Fruit fly (Drosophila melanogaster) whole organism, larva: ENCODE measurements around the gene atl.
A peak's percentile ranks its signal among the peaks of the same experiment; 100 is the strongest.

Source experiments
- noc ChIP-seq: fragments of 200-800 bp; sonication (Bioruptor generic); optimal IDR thresholded peaks from 3 replicates; lab custom pipeline; 2019; ENCODE audit warnings: missing biosample characterization, mild to moderate bottlenecking, missing genetic modification characterization, moderate library complexity

Gene atl

DNA sequence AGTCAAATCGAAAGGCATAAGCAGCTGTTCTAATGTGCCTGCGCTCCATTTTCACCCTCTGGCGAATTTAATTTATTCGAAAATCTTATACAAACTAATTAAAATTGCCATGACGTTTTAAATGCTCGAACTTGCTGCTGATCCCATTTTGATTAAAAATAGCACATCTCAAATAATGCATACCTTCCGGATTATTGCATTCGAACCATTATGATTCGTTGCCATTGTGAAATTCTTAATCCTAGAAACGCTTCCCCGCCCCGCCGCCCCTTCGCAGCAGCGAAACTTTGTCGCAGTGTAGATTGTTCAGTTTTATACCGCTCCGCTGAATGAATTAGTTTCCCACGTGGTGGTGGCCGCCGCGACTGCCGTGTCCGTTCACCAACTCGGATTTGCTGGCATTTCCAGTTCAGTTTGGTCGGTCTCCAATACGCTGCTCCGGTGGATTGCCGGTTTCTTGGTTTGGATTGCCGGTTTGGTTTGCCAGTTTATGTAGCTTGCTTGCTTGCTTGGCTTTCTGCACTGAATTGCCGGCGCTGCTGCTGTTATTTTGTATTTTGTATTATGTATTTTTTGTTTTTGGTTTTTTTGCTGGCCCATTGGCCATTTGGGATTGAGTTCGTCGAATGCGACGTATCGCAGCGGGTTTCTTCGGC lies 26.8 kb upstream of the atl start:
- TF ChIP-seq noc (tag; lab: Kevin White, UChicago): no peak

- TF ChIP-seq noc (tag; lab: Kevin White, UChicago): no peak
Measured at dm6 chr3R:24601069-24601468, 24.4 kb upstream of the atl start.

- TF ChIP-seq noc (tag; lab: Kevin White, UChicago): no peak
Measured at dm6 chr3R:24603399-24604131, 21.9 kb upstream of the atl start.

dm6 chr3R:24604165-24604564 lies 21.3 kb upstream of the atl start:
- TF ChIP-seq noc (tag; lab: Kevin White, UChicago): no peak

DNA sequence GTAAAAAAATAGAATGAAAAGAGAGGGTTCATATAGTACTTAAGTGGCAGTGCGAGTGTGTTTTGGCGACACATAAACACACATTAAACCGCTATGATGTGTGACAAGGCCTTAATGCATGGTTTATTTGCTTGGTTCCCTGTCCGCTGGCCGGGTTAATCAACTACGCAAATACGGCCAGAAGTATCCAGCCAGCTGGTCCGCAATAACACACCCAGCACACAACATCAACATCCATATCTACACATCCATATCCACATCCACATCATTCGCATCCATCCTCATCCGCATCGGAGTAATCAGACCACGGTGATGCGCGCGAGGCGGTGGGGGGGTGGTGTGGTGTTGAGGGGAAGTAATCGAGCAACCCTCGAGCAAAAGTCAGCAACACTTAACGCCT lies 18.6 kb upstream of the atl start:
- no peak for TF ChIP-seq noc (tag; lab: Kevin White, UChicago)

DNA sequence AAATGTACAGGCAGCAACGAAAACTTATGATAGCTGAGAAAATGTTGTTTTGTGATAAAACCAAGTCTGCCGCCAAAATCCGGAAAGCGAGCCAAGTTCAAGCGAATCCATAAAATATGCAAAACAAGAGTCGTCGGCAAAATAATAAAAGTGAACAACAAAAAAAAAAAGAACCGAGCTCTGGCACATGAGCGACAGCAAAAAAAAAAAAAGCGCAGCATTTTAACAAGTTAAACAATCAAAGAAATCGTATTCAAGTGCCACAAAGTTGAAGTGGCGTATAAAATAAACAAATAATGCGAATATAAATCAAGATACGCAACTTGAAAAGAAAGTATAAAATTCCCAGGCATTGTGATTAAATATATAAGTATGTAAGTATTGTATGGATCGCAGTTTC lies 17.2 kb upstream of the atl start:
- no peak for TF ChIP-seq noc (tag; lab: Kevin White, UChicago)

DNA sequence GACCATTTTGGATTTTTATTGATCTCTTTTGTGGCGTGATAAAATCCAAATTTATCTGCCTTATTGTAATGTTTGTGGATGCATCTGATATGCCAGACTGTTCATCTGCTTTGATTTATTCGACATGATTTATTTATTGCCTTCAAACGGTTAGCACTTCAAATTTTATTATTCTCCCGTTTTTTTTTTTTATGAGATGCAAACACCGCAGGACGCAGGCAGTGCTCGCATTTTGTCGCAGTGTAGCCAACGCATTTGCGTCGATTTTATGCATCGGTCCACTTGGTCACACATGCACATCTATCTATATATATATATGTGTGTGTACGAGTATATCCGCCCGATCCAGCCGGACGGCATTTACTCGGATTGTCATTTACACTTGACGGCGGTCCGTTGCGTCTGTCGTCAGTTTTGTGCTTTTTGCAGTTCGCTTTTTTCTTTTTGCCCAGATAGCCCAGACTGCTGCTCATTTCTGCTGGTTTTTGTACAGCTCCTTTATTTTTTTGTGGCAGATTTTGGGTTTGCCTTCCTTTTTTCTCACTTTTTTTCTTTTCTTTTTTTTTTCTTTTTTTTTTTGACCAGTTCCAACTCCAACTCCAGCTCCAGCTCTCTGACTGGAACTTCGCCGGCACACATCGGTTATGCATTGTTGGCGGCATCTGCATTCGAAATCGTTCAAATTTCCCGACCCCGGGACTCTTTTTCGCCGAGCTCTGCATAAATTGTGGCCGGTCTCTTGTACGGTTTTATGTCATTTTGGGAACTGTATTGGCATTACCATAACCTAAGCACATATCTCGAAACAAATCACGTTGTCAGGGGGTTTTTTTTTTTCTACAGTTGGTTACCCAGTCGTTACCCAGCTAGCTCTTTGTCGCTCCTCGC lies 11.4 kb upstream of the atl start:
- TF ChIP-seq noc (tag; lab: Kevin White, UChicago): no peak

dm6 chr3R:24614707-24615022 lies 10.8 kb upstream of the atl start:
- no peak for TF ChIP-seq noc (tag; lab: Kevin White, UChicago)

DNA sequence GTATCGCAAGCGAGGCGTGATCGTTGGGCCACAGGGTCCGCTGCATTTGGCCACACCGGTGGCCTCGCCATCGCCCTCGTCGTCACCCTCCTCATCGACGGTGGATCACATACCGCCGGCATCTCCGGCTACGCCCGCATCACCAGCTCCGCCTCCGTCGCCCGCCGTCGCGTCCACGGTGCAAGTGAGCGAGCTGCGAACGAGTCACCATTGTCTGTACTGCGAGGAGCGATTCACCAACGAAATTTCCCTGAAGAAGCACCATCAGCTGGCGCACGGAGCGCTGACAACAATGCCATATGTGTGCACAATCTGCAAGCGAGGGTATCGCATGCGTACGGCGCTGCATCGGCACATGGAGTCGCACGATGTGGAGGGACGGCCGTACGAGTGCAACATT lies 4.9 kb upstream of the atl start:
- no peak for TF ChIP-seq noc (tag; lab: Kevin White, UChicago)

dm6 chr3R:24626003-24626486 lies 574 bp downstream of the atl start:
- TF ChIP-seq noc (tag; lab: Kevin White, UChicago): peak; percentile 25

DNA sequence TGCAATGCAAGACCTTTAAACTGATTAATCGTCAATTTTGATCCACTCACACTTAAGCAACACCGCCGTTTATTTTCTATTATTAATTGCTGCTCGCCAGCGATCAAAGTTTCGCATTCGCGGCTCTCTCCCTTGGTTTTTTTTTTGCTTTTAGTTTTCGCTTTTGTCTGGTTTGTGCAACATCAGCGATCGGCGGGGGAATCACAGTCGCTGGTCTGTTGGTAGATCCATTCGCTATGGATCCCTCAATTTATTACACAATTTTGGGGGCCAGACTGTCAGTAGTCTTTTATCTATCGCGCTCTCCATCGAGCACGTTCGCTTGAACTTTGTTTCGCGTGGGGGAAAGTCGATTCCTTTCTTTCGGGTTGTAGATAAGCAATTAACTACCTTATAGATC lies 1.2 kb downstream of the atl start:
- no peak for TF ChIP-seq noc (tag; lab: Kevin White, UChicago)

dm6 chr3R:24629877-24630808 lies 4.7 kb downstream of the atl start, which contains the start of gene Wsck:
Wsck (minus strand) TSS chr3R:24630075.
- TF ChIP-seq noc (tag; lab: Kevin White, UChicago): no peak

dm6 chr3R:24634312-24634711 lies 8.8 kb downstream of the atl start:
- TF ChIP-seq noc (tag; lab: Kevin White, UChicago): no peak

DNA sequence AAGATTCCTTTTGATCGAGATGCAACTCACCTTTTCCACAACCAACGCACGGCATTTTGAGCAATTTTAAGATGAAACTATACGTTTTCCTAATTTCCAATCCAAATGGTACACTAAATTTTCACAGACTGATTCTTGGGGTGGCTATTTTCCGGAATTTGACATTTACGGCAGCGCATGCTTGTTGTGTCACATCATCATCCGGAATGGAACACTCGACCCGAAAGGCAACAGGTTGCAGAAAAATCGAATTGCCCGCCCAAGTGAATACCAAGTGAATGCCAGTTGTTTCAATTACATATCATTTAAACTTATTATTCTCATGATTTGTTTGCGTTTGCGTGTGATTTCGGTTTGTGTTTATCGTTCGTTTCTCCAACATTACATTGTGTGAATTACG lies 9.5 kb downstream of the atl start, which contains the start of gene MtnF:
TSS of gene MtnF (minus strand) at position 209 of the 400 bp plus-strand sequence.
- TF ChIP-seq noc (tag; lab: Kevin White, UChicago): no peak

DNA sequence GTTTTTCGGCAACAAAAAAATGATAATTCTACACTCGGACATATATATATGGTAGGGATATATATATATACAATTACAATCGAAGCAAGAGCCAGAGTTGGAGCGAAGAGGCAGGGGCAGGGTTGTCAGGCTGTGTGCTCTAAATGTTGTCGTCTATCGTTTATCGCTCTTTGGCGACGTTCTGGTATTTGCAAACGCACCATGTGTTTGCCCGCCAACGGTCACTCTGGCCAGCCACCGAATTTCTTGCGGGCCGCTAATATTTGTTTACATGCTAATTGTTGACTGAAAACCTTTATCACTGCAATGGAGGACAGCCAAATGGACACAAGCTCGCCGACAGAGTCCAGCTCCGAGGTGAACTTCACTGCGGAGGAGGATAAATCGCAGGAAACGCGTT lies 24.5 kb downstream of the atl start, which contains the start of the genes puf and ash2:
TSS of gene puf (minus strand) at position 121 of the 400 bp plus-strand sequence.
TSS of gene ash2 (plus strand) at position 203 of the 400 bp plus-strand sequence.
- no peak for TF ChIP-seq noc (tag; lab: Kevin White, UChicago)
